Fruit fly (Drosophila melanogaster) Kc167 (cell line): ENCODE data around the gene CG6398.
"Not testable (repeated sequence)": the region's sequence is repeated elsewhere in the genome, so short reads cannot be mapped to it uniquely, and the experiment has no call there.

ENCODE experiments used
- Myc ChIP-seq: fragments of >200 bp; optimal IDR thresholded peaks from 2 replicates; lab custom pipeline; 2017; ENCODE audit warnings: missing external identifiers
- Sin3A ChIP-seq: fragments of >200 bp; optimal IDR thresholded peaks from 2 replicates; lab custom pipeline; 2018; ENCODE audit warnings: missing external identifiers
- h ChIP-seq: fragments of >200 bp; optimal IDR thresholded peaks from 3 replicates; lab custom pipeline; 2018; ENCODE audit warnings: missing external identifiers
- insv ChIP-seq: fragments of >200 bp; optimal IDR thresholded peaks from 3 replicates; lab custom pipeline; 2018; ENCODE audit warnings: missing external identifiers
- psq ChIP-seq: fragments of >200 bp; optimal IDR thresholded peaks from 2 replicates; lab custom pipeline; 2017; ENCODE audit warnings: missing external identifiers
- ttk ChIP-seq: sonication (Bioruptor generic); optimal IDR thresholded peaks from 2 replicates; lab custom pipeline; 2017; ENCODE audit warnings: missing external identifiers

Gene CG6398

dm6 chrX:17881138-17882121, 50.8 kb downstream of the CG6398 start:
- TF ChIP-seq h (lab: Kevin White, UChicago) (no peak), psq (no peak)

- TF ChIP-seq h (lab: Kevin White, UChicago) = no peak
- TF ChIP-seq Myc = no peak
- TF ChIP-seq Sin3A = no peak
- TF ChIP-seq ttk (lab: Kevin White, UChicago) = no peak
- no peak for TF ChIP-seq psq
- no peak for TF ChIP-seq insv (lab: Kevin White, UChicago)
Observed at dm6 chrX:17882769-17883168, 52.1 kb downstream of the CG6398 start.

dm6 chrX:17883418-17883817, 52.8 kb downstream of the CG6398 start, which contains the start of gene CG12985:
Gene CG12985, plus strand, starts transcription at chrX:17883718.
- no peak for TF ChIP-seq insv (lab: Kevin White, UChicago)

dm6 chrX:17884567-17884966, 53.9 kb downstream of the CG6398 start:
- no peak for TF ChIP-seq h (lab: Kevin White, UChicago)
- no peak for TF ChIP-seq Myc
- TF ChIP-seq psq = no peak
- TF ChIP-seq Sin3A = no peak
- TF ChIP-seq ttk (lab: Kevin White, UChicago) = no peak
- TF ChIP-seq insv (lab: Kevin White, UChicago) = no peak

dm6 chrX:17885295-17885694, 54.7 kb downstream of the CG6398 start:
- TF ChIP-seq psq (no peak), Myc (no peak), h (lab: Kevin White, UChicago) (no peak), Sin3A (no peak), insv (lab: Kevin White, UChicago) (no peak), ttk (lab: Kevin White, UChicago) (no peak)

dm6 chrX:17886107-17886448, 55.5 kb downstream of the CG6398 start:
- TF ChIP-seq h (lab: Kevin White, UChicago) = no peak
- TF ChIP-seq ttk (lab: Kevin White, UChicago) = no peak
- no peak for TF ChIP-seq psq
- TF ChIP-seq Myc = no peak
- TF ChIP-seq insv (lab: Kevin White, UChicago) = no peak
- no peak for TF ChIP-seq Sin3A

dm6 chrX:17886449-17887207, 56.0 kb downstream of the CG6398 start:
- TF ChIP-seq insv (lab: Kevin White, UChicago) (no peak), psq (no peak), Sin3A (no peak), ttk (lab: Kevin White, UChicago) (no peak), Myc (no peak), h (lab: Kevin White, UChicago) (no peak)

dm6 chrX:17887208-17887627, 56.6 kb downstream of the CG6398 start, which contains the start of gene mnb:
Gene mnb, minus strand, starts transcription at chrX:17887222.
- TF ChIP-seq insv (lab: Kevin White, UChicago) = no peak
- no peak for TF ChIP-seq h (lab: Kevin White, UChicago)
- no peak for TF ChIP-seq Myc
- TF ChIP-seq Sin3A = peak; percentile 62
- peak; percentile 62 for TF ChIP-seq psq
- TF ChIP-seq ttk (lab: Kevin White, UChicago) = no peak

dm6 chrX:17887877-17888276, 57.2 kb downstream of the CG6398 start, which contains the start of gene CG6788:
Gene CG6788, plus strand, starts transcription at chrX:17888177.
- TF ChIP-seq psq (no peak), h (lab: Kevin White, UChicago) (no peak), ttk (lab: Kevin White, UChicago) (no peak), Myc (no peak), insv (lab: Kevin White, UChicago) (no peak), Sin3A (no peak)

dm6 chrX:17889247-17889646, 58.6 kb downstream of the CG6398 start, which contains the start of gene Gss1:
Gene Gss1, plus strand, starts transcription at chrX:17889547.
- TF ChIP-seq h (lab: Kevin White, UChicago); psq; insv (lab: Kevin White, UChicago): not testable (repeated sequence)
